Fruit fly (Drosophila melanogaster) whole organism, embryonic: Measurements from ENCODE around the gene CaBP1.
A peak's percentile ranks its signal among the peaks of the same experiment; 100 is the strongest.

Experiments
- ATbp ChIP-seq: fragments of 200-800 bp; sonication (Bioruptor generic); optimal IDR thresholded peaks from 2 replicates; lab custom pipeline; 2017; ENCODE audit warnings: missing biosample characterization, mild to moderate bottlenecking, missing genetic modification characterization, missing genetic modification reagents
- Blimp-1 ChIP-seq: fragments of 200-800 bp; sonication (Bioruptor generic); optimal IDR thresholded peaks from 3 replicates; lab custom pipeline; 2018; ENCODE audit warnings: missing biosample characterization, missing genetic modification characterization, mild to moderate bottlenecking, moderate library complexity, missing genetic modification reagents
- CG10274 ChIP-seq: fragments of 200-800 bp; sonication (Bioruptor generic); optimal IDR thresholded peaks from 3 replicates; lab custom pipeline; 2017; ENCODE audit warnings: missing biosample characterization, mild to moderate bottlenecking, missing genetic modification characterization
- CG10979 ChIP-seq: fragments of 200-800 bp; sonication (Bioruptor generic); optimal IDR thresholded peaks from 2 replicates; lab custom pipeline; 2018; ENCODE audit warnings: missing biosample characterization, mild to moderate bottlenecking, missing genetic modification characterization, moderate library complexity
- CG11504 ChIP-seq: fragments of 200-800 bp; sonication (Bioruptor generic); optimal IDR thresholded peaks from 3 replicates; lab custom pipeline; 2019; ENCODE audit warnings: missing biosample characterization, mild to moderate bottlenecking, missing genetic modification characterization, moderate library complexity
- CG15269 ChIP-seq: fragments of 200-800 bp; sonication (Bioruptor generic); optimal IDR thresholded peaks from 2 replicates; lab custom pipeline; 2018; ENCODE audit warnings: missing biosample characterization, mild to moderate bottlenecking, missing genetic modification characterization, moderate library complexity
- CG17361 ChIP-seq: fragments of 200-800 bp; sonication (Bioruptor generic); IDR thresholded peaks from 3 replicates; pipeline ENCODE4 v1.3.6; 2022; ENCODE audit warnings: missing biosample characterization, missing genetic modification characterization
- CG17829 ChIP-seq: fragments of 200-800 bp; optimal IDR thresholded peaks from 2 replicates; lab custom pipeline; 2019; ENCODE audit warnings: missing biosample characterization, mild to moderate bottlenecking, missing genetic modification characterization, moderate library complexity
- CG2120 ChIP-seq: fragments of 200-800 bp; sonication (Bioruptor generic); optimal IDR thresholded peaks from 3 replicates; lab custom pipeline; 2016; ENCODE audit warnings: missing biosample characterization, missing genetic modification characterization
- CG30403 ChIP-seq: fragments of 200-800 bp; sonication (Bioruptor generic); optimal IDR thresholded peaks from 3 replicates; lab custom pipeline; 2016; ENCODE audit warnings: missing biosample characterization, missing genetic modification characterization
- CG31388 ChIP-seq: fragments of 200-800 bp; sonication (Bioruptor generic); optimal IDR thresholded peaks from 2 replicates; lab custom pipeline; 2016; ENCODE audit warnings: missing biosample characterization, missing genetic modification characterization
- CG32532 ChIP-seq: fragments of 200-800 bp; sonication (Bioruptor generic); IDR thresholded peaks from 2 replicates; pipeline ENCODE4 v1.3.6; 2022; ENCODE audit warnings: missing biosample characterization, missing genetic modification characterization
- CG3281 ChIP-seq: fragments of 200-800 bp; sonication (Bioruptor generic); optimal IDR thresholded peaks from 3 replicates; lab custom pipeline; 2017; ENCODE audit warnings: missing biosample characterization, mild to moderate bottlenecking, missing genetic modification characterization
- CG34422 ChIP-seq: fragments of 200-800 bp; sonication (Bioruptor generic); IDR thresholded peaks from 3 replicates; pipeline ENCODE4 v1.3.6; 2022; ENCODE audit warnings: missing biosample characterization, missing genetic modification characterization
- CG4360 ChIP-seq: fragments of 200-800 bp; sonication (Bioruptor generic); IDR thresholded peaks from 2 replicates; pipeline ENCODE4 v1.3.6; 2022; ENCODE audit warnings: missing biosample characterization, missing genetic modification characterization
- CG43689 ChIP-seq: fragments of 200-800 bp; sonication (Bioruptor generic); IDR thresholded peaks from 2 replicates; pipeline ENCODE4 v1.3.6; 2022; ENCODE audit warnings: missing biosample characterization, missing genetic modification characterization
- CG6791 ChIP-seq: fragments of 200-800 bp; sonication (Bioruptor generic); IDR thresholded peaks from 3 replicates; pipeline ENCODE4 v1.3.6; 2022; ENCODE audit warnings: missing biosample characterization, missing genetic modification characterization; ENCODE audit not compliant: partially characterized antibody
- CG7963 ChIP-seq: fragments of 200-800 bp; sonication (Bioruptor generic); IDR thresholded peaks from 3 replicates; pipeline ENCODE4 v1.3.6; 2022; ENCODE audit warnings: missing biosample characterization, missing genetic modification characterization; ENCODE audit not compliant: partially characterized antibody
- CG9437 ChIP-seq: fragments of 200-800 bp; sonication (Bioruptor generic); optimal IDR thresholded peaks from 2 replicates; lab custom pipeline; 2018; ENCODE audit warnings: missing biosample characterization, mild to moderate bottlenecking, missing genetic modification characterization
- CG9932 ChIP-seq: fragments of 200-800 bp; sonication (Bioruptor generic); IDR thresholded peaks from 2 replicates; pipeline ENCODE4 v1.3.6; 2022; ENCODE audit warnings: missing biosample characterization, missing genetic modification characterization
- ERR ChIP-seq: fragments of 200-800 bp; sonication (Bioruptor generic); optimal IDR thresholded peaks from 2 replicates; lab custom pipeline; 2016; ENCODE audit warnings: missing biosample characterization, missing genetic modification characterization
- HLH4C ChIP-seq: fragments of 200-800 bp; sonication (Bioruptor generic); IDR thresholded peaks from 3 replicates; pipeline ENCODE4 v1.3.6; 2022; ENCODE audit warnings: missing biosample characterization, missing genetic modification characterization; ENCODE audit not compliant: partially characterized antibody
- Hr39 ChIP-seq: fragments of >200 bp; optimal IDR thresholded peaks from 2 replicates; lab custom pipeline; 2017
- MESR4 ChIP-seq: fragments of 200-800 bp; sonication (Bioruptor generic); optimal IDR thresholded peaks from 2 replicates; lab custom pipeline; 2018; ENCODE audit warnings: missing biosample characterization, mild to moderate bottlenecking, missing genetic modification characterization, moderate library complexity
- Nf-YB ChIP-seq: fragments of 200-800 bp; sonication (Bioruptor generic); optimal IDR thresholded peaks from 3 replicates; lab custom pipeline; 2019; ENCODE audit warnings: missing biosample characterization, mild to moderate bottlenecking, missing genetic modification characterization, moderate library complexity
- Optix ChIP-seq: fragments of 200-800 bp; sonication (Bioruptor generic); IDR thresholded peaks from 3 replicates; pipeline ENCODE4 v1.3.6; 2022; ENCODE audit warnings: missing biosample characterization, missing genetic modification characterization
- Pdp1 ChIP-seq, 2 experiments: fragments of 200-800 bp; sonication (Bioruptor generic); optimal IDR thresholded peaks; 3 replicates each; lab custom pipeline; 2016; ENCODE audit warnings: missing biosample characterization in 2 of 2, missing genetic modification characterization in 2 of 2, mild to moderate bottlenecking in 1 of 2, moderate library complexity in 1 of 2
- Sin3A ChIP-seq: fragments of >200 bp; optimal IDR thresholded peaks from 2 replicates; lab custom pipeline; 2018
- ara ChIP-seq: fragments of 200-800 bp; sonication (Bioruptor generic); IDR thresholded peaks from 2 replicates; pipeline ENCODE4 v1.3.6; 2022; ENCODE audit warnings: missing biosample characterization, missing genetic modification characterization
- ato ChIP-seq: fragments of 200-800 bp; sonication (Bioruptor generic); IDR thresholded peaks from 2 replicates; pipeline ENCODE4 v1.3.6; 2022; ENCODE audit warnings: missing biosample characterization, missing genetic modification characterization; ENCODE audit not compliant: partially characterized antibody
- cg ChIP-seq: fragments of 200-800 bp; sonication (Bioruptor generic); optimal IDR thresholded peaks from 3 replicates; lab custom pipeline; 2019; ENCODE audit warnings: missing biosample characterization, mild to moderate bottlenecking, missing genetic modification characterization, moderate library complexity
- ci ChIP-seq: fragments of 200-800 bp; sonication (Bioruptor generic); IDR thresholded peaks from 3 replicates; pipeline ENCODE4 v1.3.6; 2022; ENCODE audit warnings: missing biosample characterization, missing genetic modification characterization
- cwo ChIP-seq: fragments of 200-800 bp; sonication (Bioruptor generic); optimal IDR thresholded peaks from 3 replicates; lab custom pipeline; 2017; ENCODE audit warnings: missing biosample characterization, missing genetic modification characterization, mild to moderate bottlenecking, moderate library complexity, missing genetic modification reagents
- dm ChIP-seq: fragments of 200-800 bp; sonication (Bioruptor generic); optimal IDR thresholded peaks from 3 replicates; lab custom pipeline; 2016; ENCODE audit warnings: missing biosample characterization, missing genetic modification characterization
- dmrt99B ChIP-seq: fragments of 200-800 bp; sonication (Bioruptor generic); optimal IDR thresholded peaks from 2 replicates; lab custom pipeline; 2018; ENCODE audit warnings: missing biosample characterization, mild to moderate bottlenecking, missing genetic modification characterization, moderate library complexity
- gfzf ChIP-seq: fragments of 200-800 bp; sonication (Bioruptor generic); optimal IDR thresholded peaks from 2 replicates; lab custom pipeline; 2016; ENCODE audit warnings: missing biosample characterization, mild to moderate bottlenecking, missing genetic modification characterization, moderate library complexity
- grau ChIP-seq: fragments of 200-800 bp; optimal IDR thresholded peaks from 3 replicates; lab custom pipeline; 2019; ENCODE audit warnings: missing biosample characterization, mild to moderate bottlenecking, missing genetic modification characterization, moderate library complexity
- ham ChIP-seq: fragments of 200-800 bp; sonication (Bioruptor generic); IDR thresholded peaks from 2 replicates; pipeline ENCODE4 v1.3.6; 2022; ENCODE audit warnings: missing biosample characterization, missing genetic modification characterization
- inv ChIP-seq: fragments of 200-800 bp; sonication (Bioruptor generic); IDR thresholded peaks from 2 replicates; pipeline ENCODE4 v1.3.6; 2022; ENCODE audit warnings: missing biosample characterization, missing genetic modification characterization; ENCODE audit not compliant: partially characterized antibody
- kni ChIP-seq: fragments of 200-800 bp; sonication (Bioruptor generic); optimal IDR thresholded peaks from 3 replicates; lab custom pipeline; 2017; ENCODE audit warnings: mild to moderate bottlenecking, missing biosample characterization, missing genetic modification reagents, missing genetic modification characterization
- oc ChIP-seq: fragments of 200-800 bp; sonication (Bioruptor generic); optimal IDR thresholded peaks from 2 replicates; lab custom pipeline; 2018; ENCODE audit warnings: missing biosample characterization, mild to moderate bottlenecking, missing genetic modification characterization, moderate library complexity
- org-1 ChIP-seq: fragments of 200-800 bp; sonication (Bioruptor generic); optimal IDR thresholded peaks from 2 replicates; lab custom pipeline; 2017; ENCODE audit warnings: missing biosample characterization, missing genetic modification characterization
- pb ChIP-seq: fragments of 200-800 bp; sonication (Bioruptor generic); optimal IDR thresholded peaks from 3 replicates; lab custom pipeline; 2016; ENCODE audit warnings: missing biosample characterization, missing genetic modification characterization
- pum ChIP-seq: fragments of 200-800 bp; sonication (Bioruptor generic); optimal IDR thresholded peaks from 2 replicates; lab custom pipeline; 2016; ENCODE audit warnings: missing biosample characterization, missing genetic modification characterization
- repo ChIP-seq: fragments of 200-800 bp; sonication (Bioruptor generic); optimal IDR thresholded peaks from 2 replicates; lab custom pipeline; 2016; ENCODE audit warnings: missing biosample characterization, missing genetic modification characterization
- run ChIP-seq: fragments of 200-800 bp; sonication (Bioruptor generic); optimal IDR thresholded peaks from 3 replicates; lab custom pipeline; 2018; ENCODE audit warnings: missing biosample characterization, mild to moderate bottlenecking, missing genetic modification characterization
- slbo ChIP-seq: fragments of 200-800 bp; sonication (Bioruptor generic); IDR thresholded peaks from 2 replicates; pipeline ENCODE4 v1.3.6; 2022; ENCODE audit warnings: missing biosample characterization, missing genetic modification characterization
- tna ChIP-seq: fragments of 200-800 bp; sonication (Bioruptor generic); IDR thresholded peaks from 2 replicates; pipeline ENCODE4 v1.3.6; 2022; ENCODE audit warnings: missing biosample characterization, missing genetic modification characterization; ENCODE audit not compliant: partially characterized antibody
- trh ChIP-seq: fragments of 200-800 bp; sonication (Bioruptor generic); optimal IDR thresholded peaks from 2 replicates; lab custom pipeline; 2016; ENCODE audit warnings: missing biosample characterization, missing genetic modification characterization
- tup ChIP-seq: fragments of 200-800 bp; sonication (Bioruptor generic); optimal IDR thresholded peaks from 2 replicates; lab custom pipeline; 2016; ENCODE audit warnings: missing biosample characterization, mild to moderate bottlenecking, missing genetic modification characterization, moderate library complexity

Gene CaBP1

dm6 chr2L:16329102-16329520 is 27.4 kb downstream of the CaBP1 start, which contains the start of gene mRpL4 (continued):
- TF ChIP-seq ci (GFP tag; lab: Robert Waterston, UW) (peak; percentile 63), ara (GFP tag; lab: Robert Waterston, UW) (peak; percentile 52; the same call in 1 of the 2 replicates), dmrt99B (tag; lab: Kevin White, UChicago) (no peak), Optix (GFP tag; lab: Robert Waterston, UW) (peak; percentile 39; the same call in 2 of the 3 replicates), CG30403 (peak; percentile 83), gfzf (GFP tag; lab: Kevin White, UChicago) (peak; percentile 18), CG31388 (GFP tag; lab: Kevin White, UChicago) (no peak), Blimp-1 (no peak), org-1 (GFP tag; lab: Kevin White, UChicago) (no peak), CG3281 (GFP tag; lab: Kevin White, UChicago) (no peak), CG10274 (GFP tag; lab: Kevin White, UChicago) (no peak), grau (peak; percentile 89), ERR (GFP tag; lab: Kevin White, UChicago) (peak; percentile 44), trh (GFP tag; lab: Kevin White, UChicago) (peak; percentile 54), cg (no peak), CG9932 (peak; percentile 87), CG17829 (peak; percentile 80), CG43689 (no peak), inv (GFP tag; lab: Robert Waterston, UW) (peak; percentile 98), CG10979 (tag; lab: Kevin White, UChicago) (peak; percentile 50), CG15269 (tag; lab: Kevin White, UChicago) (no peak), CG32532 (no peak; the same call in 1 of the 2 replicates), ato (GFP tag; lab: Robert Waterston, UW) (peak; percentile 99), CG11504 (tag; lab: Kevin White, UChicago) (no peak), slbo (GFP tag; lab: Robert Waterston, UW) (peak; percentile 86), ATbp (GFP tag; lab: Kevin White, UChicago) (no peak), Pdp1 (GFP tag; optimal IDR thresholded peaks at IDR 0.05; lab: Kevin White, UChicago) (peak in 1 of 2 experiments; percentile 83), HLH4C (GFP tag; lab: Robert Waterston, UW) (peak; percentile 97), oc (peak; percentile 33), pum (GFP tag; lab: Kevin White, UChicago) (peak; percentile 85), CG17361 (GFP tag; lab: Robert Waterston, UW) (peak; percentile 69; the same call in 2 of the 3 replicates), run (tag; lab: Kevin White, UChicago) (no peak), Sin3A (lab: Kevin White, UChicago) (peak; percentile 46), cwo (GFP tag; lab: Kevin White, UChicago) (no peak), CG9437 (GFP tag; lab: Kevin White, UChicago) (peak; percentile 27), Nf-YB (GFP tag; lab: Kevin White, UChicago) (peak; percentile 6), Hr39 (lab: Kevin White, UChicago) (no peak), CG7963 (GFP tag; lab: Robert Waterston, UW) (peak; percentile 95), dm (peak; percentile 79), tna (GFP tag; lab: Robert Waterston, UW) (peak; percentile 99), pb (GFP tag; lab: Kevin White, UChicago) (peak; percentile 52), CG2120 (GFP tag; lab: Kevin White, UChicago) (peak; percentile 88), ham (no peak), kni (GFP tag; lab: Kevin White, UChicago) (peak; percentile 24), tup (GFP tag; lab: Kevin White, UChicago) (no peak), CG6791 (GFP tag; lab: Robert Waterston, UW) (peak; percentile 99), repo (GFP tag; lab: Kevin White, UChicago) (peak; percentile 24), CG34422 (no peak; the same call in none of the 3 replicates), CG4360 (GFP tag; lab: Robert Waterston, UW) (no peak; the same call in 1 of the 2 replicates), MESR4 (GFP tag; lab: Kevin White, UChicago) (no peak)
